Worm (Caenorhabditis elegans) whole organism, young adult: Measurements from ENCODE around the gene W10C6.2.
A peak's percentile ranks its signal among the peaks of the same experiment; 100 is the strongest.

Source experiments
- C06A6.2 ChIP-seq: fragments of 200-800 bp; sonication (Bioruptor generic); conservative IDR thresholded peaks from 2 replicates; pipeline ENCODE4 v1.3.6; 2022; ENCODE audit warnings: missing genetic modification characterization, missing compliant biosample characterization
- C17E4.6 ChIP-seq: fragments of 200-800 bp; sonication (Bioruptor generic); IDR thresholded peaks from 2 replicates; pipeline ENCODE4 v1.3.6; 2022; ENCODE audit warnings: missing genetic modification reagents, missing genetic modification characterization, missing compliant biosample characterization
- F22D6.2 ChIP-seq: sonication (generic microtip); optimal IDR thresholded peaks from 2 replicates; lab custom pipeline; 2016; ENCODE audit warnings: mild to moderate bottlenecking, missing genetic modification characterization, missing compliant biosample characterization
- F37B4.10 ChIP-seq: fragments of 200-800 bp; sonication (Bioruptor generic); IDR thresholded peaks from 2 replicates; pipeline ENCODE4 v1.3.6; 2022; ENCODE audit warnings: missing genetic modification characterization, missing compliant biosample characterization
- F49E8.2 ChIP-seq: sonication (generic microtip); optimal IDR thresholded peaks from 3 replicates; lab custom pipeline; 2017; ENCODE audit warnings: missing genetic modification characterization, mild to moderate bottlenecking, missing compliant biosample characterization, antibody characterized with exemption, moderate library complexity; ENCODE audit not compliant: insufficient read depth
- Y67H2A.10 ChIP-seq: fragments of 200-800 bp; sonication (Bioruptor generic); conservative IDR thresholded peaks from 2 replicates; pipeline ENCODE4 v1.3.6; 2022; ENCODE audit warnings: missing genetic modification reagents, missing genetic modification characterization, missing compliant biosample characterization
- Y79H2A.3 ChIP-seq: fragments of 200-800 bp; sonication (Bioruptor generic); conservative IDR thresholded peaks from 2 replicates; pipeline ENCODE4 v1.3.6; 2022; ENCODE audit warnings: missing genetic modification reagents, missing genetic modification characterization, missing compliant biosample characterization
- akir-1 ChIP-seq: fragments of 200-800 bp; sonication (Bioruptor generic); optimal IDR thresholded peaks from 2 replicates; lab custom pipeline; 2018; ENCODE audit warnings: mild to moderate bottlenecking, missing genetic modification characterization, moderate library complexity, missing compliant biosample characterization
- atf-7 ChIP-seq: sonication (generic microtip); optimal IDR thresholded peaks from 2 replicates; lab custom pipeline; 2017; ENCODE audit warnings: mild to moderate bottlenecking, missing genetic modification characterization, missing compliant biosample characterization
- athp-1 ChIP-seq: sonication (generic microtip); optimal IDR thresholded peaks from 2 replicates; lab custom pipeline; 2017; ENCODE audit warnings: mild to moderate bottlenecking, missing genetic modification characterization, missing compliant biosample characterization
- attf-3 ChIP-seq: fragments of 200-800 bp; sonication (Bioruptor generic); conservative IDR thresholded peaks from 2 replicates; pipeline ENCODE4 v1.3.6; 2022; ENCODE audit warnings: missing genetic modification reagents, missing genetic modification characterization, missing compliant biosample characterization
- attf-6 ChIP-seq: fragments of 200-800 bp; sonication (Bioruptor generic); IDR thresholded peaks from 2 replicates; pipeline ENCODE4 v1.3.6; 2022; ENCODE audit warnings: missing genetic modification reagents, missing genetic modification characterization, missing compliant biosample characterization
- ceh-100 ChIP-seq: fragments of 200-800 bp; sonication (Bioruptor generic); IDR thresholded peaks from 2 replicates; pipeline ENCODE4 v1.3.6; 2022; ENCODE audit warnings: missing genetic modification reagents, missing genetic modification characterization, missing compliant biosample characterization
- ceh-27 ChIP-seq: fragments of 200-800 bp; sonication (Bioruptor generic); optimal IDR thresholded peaks from 2 replicates; lab custom pipeline; 2018; ENCODE audit warnings: mild to moderate bottlenecking, missing genetic modification characterization, moderate library complexity, missing compliant biosample characterization
- ceh-79 ChIP-seq: sonication (generic microtip); optimal IDR thresholded peaks from 2 replicates; lab custom pipeline; 2017; ENCODE audit warnings: mild to moderate bottlenecking, missing genetic modification characterization, missing compliant biosample characterization
- ceh-91 ChIP-seq: fragments of 200-800 bp; sonication (Bioruptor generic); IDR thresholded peaks from 2 replicates; pipeline ENCODE4 v1.3.6; 2022; ENCODE audit warnings: missing genetic modification reagents, missing genetic modification characterization, missing compliant biosample characterization
- egl-44 ChIP-seq: fragments of 200-800 bp; sonication (Bioruptor generic); IDR thresholded peaks from 2 replicates; pipeline ENCODE4 v1.3.6; 2022; ENCODE audit warnings: missing genetic modification reagents, missing genetic modification characterization, missing compliant biosample characterization
- egrh-3 ChIP-seq: fragments of 200-800 bp; sonication (Bioruptor generic); IDR thresholded peaks from 2 replicates; pipeline ENCODE4 v1.3.6; 2022; ENCODE audit warnings: missing genetic modification reagents, missing genetic modification characterization, missing compliant biosample characterization
- ets-4 ChIP-seq: fragments of 200-800 bp; sonication (Bioruptor generic); optimal IDR thresholded peaks from 2 replicates; lab custom pipeline; 2018; ENCODE audit warnings: mild to moderate bottlenecking, missing genetic modification characterization, missing compliant biosample characterization
- fkh-3 ChIP-seq: sonication (generic microtip); optimal IDR thresholded peaks from 2 replicates; lab custom pipeline; 2016; ENCODE audit warnings: mild to moderate bottlenecking, missing genetic modification characterization, missing compliant biosample characterization
- gei-17 ChIP-seq: fragments of 200-800 bp; sonication (Bioruptor generic); optimal IDR thresholded peaks from 2 replicates; lab custom pipeline; 2018; ENCODE audit warnings: mild to moderate bottlenecking, missing genetic modification characterization, missing compliant biosample characterization
- him-1 ChIP-seq: sonication (generic microtip); optimal IDR thresholded peaks from 2 replicates; lab custom pipeline; 2016; ENCODE audit warnings: missing genotype, missing genetic modification reagents, missing genetic modification characterization, missing compliant biosample characterization
- hlh-12 ChIP-seq: sonication (generic microtip); optimal IDR thresholded peaks from 2 replicates; lab custom pipeline; 2016; ENCODE audit warnings: missing genetic modification characterization, missing compliant biosample characterization
- hmg-20 ChIP-seq: fragments of 200-800 bp; sonication (Bioruptor generic); IDR thresholded peaks from 2 replicates; pipeline ENCODE4 v1.3.6; 2022; ENCODE audit warnings: missing genetic modification reagents, missing genetic modification characterization, missing compliant biosample characterization
- hrde-1 ChIP-seq: sonication (generic microtip); optimal IDR thresholded peaks from 2 replicates; lab custom pipeline; 2016; ENCODE audit warnings: missing genetic modification characterization, mild to moderate bottlenecking, missing compliant biosample characterization, moderate library complexity, missing genotype, missing genetic modification reagents, borderline replicate concordance
- hsf-1 ChIP-seq: fragments of 200-800 bp; sonication (Bioruptor generic); IDR thresholded peaks from 2 replicates; pipeline ENCODE4 v1.3.6; 2022; ENCODE audit warnings: missing genetic modification reagents, missing genetic modification characterization, missing compliant biosample characterization
- lag-1 ChIP-seq: fragments of 200-800 bp; sonication (Bioruptor generic); IDR thresholded peaks from 2 replicates; pipeline ENCODE4 v1.3.6; 2022; ENCODE audit warnings: missing genetic modification reagents, missing genetic modification characterization, missing compliant biosample characterization
- let-607 ChIP-seq, 2 experiments: fragments of 200-800 bp in 1 of 2; sonication (Bioruptor generic) in 1 of 2; sonication (generic microtip) in 1 of 2; optimal IDR thresholded peaks; 2 replicates each; lab custom pipeline; 2016 to 2018; ENCODE audit warnings: mild to moderate bottlenecking in 2 of 2, missing compliant biosample characterization in 2 of 2, missing genetic modification characterization in 2 of 2, moderate library complexity in 2 of 2, missing genotype in 1 of 2
- lin-26 ChIP-seq: fragments of 200-800 bp; sonication (Bioruptor generic); IDR thresholded peaks from 2 replicates; pipeline ENCODE4 v1.3.6; 2022; ENCODE audit warnings: missing genetic modification reagents, missing genetic modification characterization, missing compliant biosample characterization
- lin-40 ChIP-seq: sonication (generic microtip); optimal IDR thresholded peaks from 2 replicates; lab custom pipeline; 2016; ENCODE audit warnings: missing genetic modification characterization, mild to moderate bottlenecking, missing compliant biosample characterization, missing genotype, missing genetic modification reagents
- lin-54 ChIP-seq: fragments of 200-800 bp; sonication (Bioruptor generic); optimal IDR thresholded peaks from 2 replicates; lab custom pipeline; 2018; ENCODE audit warnings: mild to moderate bottlenecking, missing genetic modification characterization, missing compliant biosample characterization
- lir-1 ChIP-seq: fragments of 200-800 bp; sonication (Bioruptor generic); conservative IDR thresholded peaks from 2 replicates; pipeline ENCODE4 v1.3.6; 2022; ENCODE audit warnings: missing genetic modification reagents, missing genetic modification characterization, missing compliant biosample characterization
- lsy-27 ChIP-seq: sonication (generic microtip); optimal IDR thresholded peaks from 2 replicates; lab custom pipeline; 2017; ENCODE audit warnings: missing genetic modification characterization, mild to moderate bottlenecking, missing compliant biosample characterization, antibody characterized with exemption, missing genotype, borderline replicate concordance; ENCODE audit not compliant: insufficient read depth
- nfyb-1 ChIP-seq: fragments of 200-800 bp; sonication (Bioruptor generic); IDR thresholded peaks from 2 replicates; pipeline ENCODE4 v1.3.6; 2022; ENCODE audit warnings: missing genetic modification reagents, missing genetic modification characterization, missing compliant biosample characterization
- nhr-80 ChIP-seq: sonication (generic microtip); optimal IDR thresholded peaks from 2 replicates; lab custom pipeline; 2016; ENCODE audit warnings: missing genetic modification characterization, missing compliant biosample characterization
- rec-8 ChIP-seq, 2 experiments: sonication (generic microtip); optimal IDR thresholded peaks; 2 replicates each; lab custom pipeline; 2016; ENCODE audit warnings: mild to moderate bottlenecking in 2 of 2, missing genetic modification characterization in 2 of 2, missing genetic modification reagents in 2 of 2, missing genotype in 2 of 2, missing biosample characterization in 1 of 2, missing compliant biosample characterization in 1 of 2, moderate library complexity in 1 of 2
- rpc-1 ChIP-seq, 2 experiments: fragments of 150-350 bp in 1 of 2; sonication (generic microtip) in 1 of 2; optimal IDR thresholded peaks; 2 replicates each; lab custom pipeline; 2014 to 2018; ENCODE audit warnings: missing biosample characterization in 1 of 2, missing genetic modification characterization in 1 of 2, missing genetic modification reagents in 1 of 2, missing genotype in 1 of 2
- snpc-1.1 ChIP-seq: sonication (generic microtip); optimal IDR thresholded peaks from 2 replicates; lab custom pipeline; 2017; ENCODE audit warnings: missing genetic modification characterization, mild to moderate bottlenecking, missing compliant biosample characterization, antibody characterized with exemption, moderate library complexity, missing genotype, missing genetic modification reagents; ENCODE audit not compliant: insufficient read depth
- snpc-3.4 ChIP-seq: sonication (generic microtip); optimal IDR thresholded peaks from 2 replicates; lab custom pipeline; 2017; ENCODE audit warnings: missing genetic modification characterization, mild to moderate bottlenecking, missing compliant biosample characterization, antibody characterized with exemption, moderate library complexity, missing genotype, missing genetic modification reagents
- snpc-4 ChIP-seq, 5 experiments: fragments of 150-350 bp in 1 of 5; sonication (generic microtip) in 4 of 5; optimal IDR thresholded peaks; 2 replicates each; lab custom pipeline; 2014 to 2018; ENCODE audit warnings: missing genetic modification characterization in 5 of 5, missing biosample characterization in 3 of 5, antibody characterized with exemption in 2 of 5, mild to moderate bottlenecking in 2 of 5, missing compliant biosample characterization in 2 of 5, missing genotype in 2 of 5, moderate library complexity in 2 of 5, missing genetic modification reagents in 1 of 5
- sptf-2 ChIP-seq: fragments of 200-800 bp; sonication (Bioruptor generic); optimal IDR thresholded peaks from 2 replicates; lab custom pipeline; 2018; ENCODE audit warnings: mild to moderate bottlenecking, missing genetic modification characterization, missing compliant biosample characterization
- tlf-1 ChIP-seq: fragments of 200-800 bp; sonication (Bioruptor generic); optimal IDR thresholded peaks from 2 replicates; lab custom pipeline; 2018; ENCODE audit warnings: mild to moderate bottlenecking, missing genetic modification characterization, missing compliant biosample characterization
- unc-62 ChIP-seq: fragments of 150-350 bp; optimal IDR thresholded peaks from 2 replicates; lab custom pipeline; 2014; ENCODE audit warnings: missing biosample characterization, missing genetic modification reagents, missing genetic modification characterization
- ztf-26 ChIP-seq: sonication (generic microtip); optimal IDR thresholded peaks from 2 replicates; lab custom pipeline; 2017; ENCODE audit warnings: missing genetic modification characterization, missing compliant biosample characterization
- ztf-3 ChIP-seq: fragments of 200-800 bp; sonication (Bioruptor generic); optimal IDR thresholded peaks from 2 replicates; lab custom pipeline; 2018; ENCODE audit warnings: mild to moderate bottlenecking, missing genetic modification characterization, missing compliant biosample characterization

Gene W10C6.2

DNA sequence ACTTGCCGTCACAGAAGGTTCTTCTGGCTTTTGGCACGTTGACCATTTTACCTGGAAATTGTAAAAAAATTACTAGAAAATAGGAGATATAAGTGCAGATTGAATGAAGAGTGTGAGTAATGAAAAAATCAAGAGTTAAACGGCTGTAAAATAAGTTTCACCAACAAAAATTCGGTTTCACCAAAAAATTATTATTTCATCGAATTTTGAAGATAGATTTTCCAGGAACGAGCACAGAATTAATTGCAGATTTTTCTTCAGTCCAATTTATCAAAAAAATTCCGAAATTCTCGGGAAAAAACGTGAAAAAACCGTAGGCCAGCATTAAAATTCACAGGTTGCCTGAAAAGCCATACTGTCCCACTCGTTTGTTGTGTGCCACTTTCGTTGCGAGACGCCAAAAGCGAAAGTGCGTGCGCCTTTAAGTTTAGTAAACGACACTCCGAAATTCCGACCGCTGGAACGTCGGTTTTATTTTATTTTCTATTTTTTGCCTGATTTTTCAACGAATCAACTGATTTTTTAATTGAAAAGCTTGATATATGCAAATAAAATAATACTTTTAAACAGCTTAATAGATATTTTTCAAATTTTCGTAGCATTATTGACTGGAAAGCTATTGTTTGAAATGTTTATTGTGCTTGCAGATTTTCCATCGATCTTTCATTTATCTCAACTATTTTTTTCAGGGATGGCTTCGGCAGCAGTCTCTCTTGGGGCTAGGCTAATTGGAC lies 24.4 kb downstream of the W10C6.2 start, which contains the start of the genes rpl-36.A and nuo-1:
Gene rpl-36.A (minus strand): TSS at position 51 of the 734 bp plus-strand sequence.
Gene nuo-1 (plus strand): TSS at position 684 of the 734 bp plus-strand sequence.
- TF ChIP-seq ceh-27 (GFP tag; lab: Kevin White, UChicago) (peak; percentile 45), Y79H2A.3 (GFP tag; lab: Robert Waterston, UW) (no peak), F22D6.2 (no peak), akir-1 (no peak), rpc-1 (optimal IDR thresholded peaks at IDR 0.05; lab: Kevin White, UChicago) (no peak), rpc-1 (tag; optimal IDR thresholded peaks at IDR 0.05; lab: Kevin White, UChicago) (no peak), rec-8 (tag; optimal IDR thresholded peaks at IDR 0.05; lab: Kevin White, UChicago) (no peak), C06A6.2 (no peak), Y67H2A.10 (GFP tag; lab: Robert Waterston, UW) (no peak), ceh-79 (tag; lab: Kevin White, UChicago) (no peak), snpc-1.1 (tag; lab: Kevin White, UChicago) (peak; percentile 16), atf-7 (tag; lab: Kevin White, UChicago) (no peak), lsy-27 (tag; lab: Kevin White, UChicago) (no peak), snpc-4 (GFP tag; optimal IDR thresholded peaks at IDR 0.05; lab: Kevin White, UChicago) (no peak), snpc-4 (tag; optimal IDR thresholded peaks at IDR 0.05; lab: Kevin White, UChicago) (peak in 3 of 4 experiments; percentile 17 to 70 (median 49)), egrh-3 (GFP tag; lab: Robert Waterston, UW) (no peak), ets-4 (no peak), let-607 (tag; optimal IDR thresholded peaks at IDR 0.05; lab: Kevin White, UChicago) (no peak), lin-40 (tag; lab: Kevin White, UChicago) (peak; percentile 27), egl-44 (no peak), fkh-3 (tag; lab: Kevin White, UChicago) (no peak), nhr-80 (peak; percentile 32), ceh-100 (no peak), ztf-3 (no peak), lir-1 (GFP tag; lab: Robert Waterston, UW) (no peak), lag-1 (GFP tag; lab: Robert Waterston, UW) (no peak), attf-3 (GFP tag; lab: Robert Waterston, UW) (peak; percentile 92), hsf-1 (GFP tag; lab: Robert Waterston, UW) (no peak), athp-1 (tag; lab: Kevin White, UChicago) (no peak), ceh-91 (GFP tag; lab: Robert Waterston, UW) (peak; percentile 65), snpc-3.4 (tag; lab: Kevin White, UChicago) (peak; percentile 60), attf-6 (GFP tag; lab: Robert Waterston, UW) (no peak), nfyb-1 (GFP tag; lab: Robert Waterston, UW) (0 out of 2 replicates have a peak, but pooled peaks have one; percentile 10), F49E8.2 (tag; lab: Kevin White, UChicago) (peak; percentile 47), tlf-1 (GFP tag; lab: Kevin White, UChicago) (no peak), ztf-26 (tag; lab: Kevin White, UChicago) (no peak), lin-54 (peak; percentile 73), hlh-12 (no peak), hmg-20 (GFP tag; lab: Robert Waterston, UW) (no peak), C17E4.6 (GFP tag; lab: Robert Waterston, UW) (no peak), F37B4.10 (GFP tag; lab: Robert Waterston, UW) (no peak), sptf-2 (GFP tag; lab: Kevin White, UChicago) (no peak), lin-26 (GFP tag; lab: Robert Waterston, UW) (no peak), him-1 (tag; lab: Kevin White, UChicago) (peak; percentile 30), gei-17 (GFP tag; lab: Kevin White, UChicago) (no peak), unc-62 (peak; percentile 9), hrde-1 (no peak)
